Worm (Caenorhabditis elegans) whole organism, L2 larva: ENCODE results near the gene Y43F8B.14.

Experiments used
- aly-2 ChIP-seq: fragments of 150-350 bp; optimal IDR thresholded peaks from 2 replicates; lab custom pipeline; 2014; ENCODE audit warnings: missing biosample characterization, missing genetic modification characterization
- blmp-1 ChIP-seq: sonication (generic microtip); optimal IDR thresholded peaks from 2 replicates; lab custom pipeline; 2017; ENCODE audit warnings: missing genetic modification characterization, mild to moderate bottlenecking, missing compliant biosample characterization, antibody characterized with exemption, moderate library complexity; ENCODE audit not compliant: insufficient read depth
- egl-27 ChIP-seq: sonication (generic microtip); optimal IDR thresholded peaks from 3 replicates; lab custom pipeline; 2017; ENCODE audit warnings: missing biosample characterization, missing genetic modification reagents, missing genetic modification characterization
- elt-3 ChIP-seq: sonication (generic microtip); optimal IDR thresholded peaks from 2 replicates; lab custom pipeline; 2017; ENCODE audit warnings: missing biosample characterization, missing genetic modification characterization
- fos-1 ChIP-seq: fragments of 150-350 bp; optimal IDR thresholded peaks from 2 replicates; lab custom pipeline; 2014; ENCODE audit warnings: missing biosample characterization, missing genetic modification characterization
- lin-39 ChIP-seq: fragments of 150-350 bp; optimal IDR thresholded peaks from 2 replicates; lab custom pipeline; 2014; ENCODE audit warnings: missing biosample characterization, missing genetic modification reagents, missing genetic modification characterization
- nhr-11 ChIP-seq: fragments of 150-350 bp; optimal IDR thresholded peaks from 2 replicates; lab custom pipeline; 2014; ENCODE audit warnings: missing biosample characterization, missing genetic modification characterization
- nhr-12 ChIP-seq: fragments of 150-350 bp; optimal IDR thresholded peaks from 2 replicates; lab custom pipeline; 2014; ENCODE audit warnings: missing biosample characterization, missing genetic modification characterization
- nhr-77 ChIP-seq: fragments of 150-350 bp; optimal IDR thresholded peaks from 2 replicates; lab custom pipeline; 2014; ENCODE audit warnings: missing biosample characterization, missing genetic modification characterization
- unc-39 ChIP-seq: fragments of 150-350 bp; optimal IDR thresholded peaks from 2 replicates; lab custom pipeline; 2014; ENCODE audit warnings: missing biosample characterization, missing genetic modification characterization
- unc-55 ChIP-seq: fragments of 150-350 bp; sonication (generic microtip); optimal IDR thresholded peaks from 3 replicates; lab custom pipeline; 2014; ENCODE audit warnings: missing biosample characterization, missing genetic modification reagents, missing genetic modification characterization
- ztf-11 ChIP-seq: sonication (generic microtip); optimal IDR thresholded peaks from 2 replicates; lab custom pipeline; 2017; ENCODE audit warnings: missing biosample characterization, missing genetic modification characterization

ce11 chrV:19477852-19478251 lies 22.1 kb upstream of the Y43F8B.14 start, which contains the start of gene Y43F8B.9:
- TF ChIP-seq unc-55 (no peak), fos-1 (tag; lab: Kevin White, UChicago) (no peak), egl-27 (tag; lab: Kevin White, UChicago) (no peak), elt-3 (tag; lab: Kevin White, UChicago) (no peak), blmp-1 (tag; lab: Kevin White, UChicago) (no peak), unc-39 (tag; lab: Kevin White, UChicago) (no peak), ztf-11 (tag; lab: Kevin White, UChicago) (no peak), lin-39 (no peak), nhr-77 (tag; lab: Kevin White, UChicago) (no peak), nhr-12 (tag; lab: Kevin White, UChicago) (no peak), aly-2 (no peak), nhr-11 (tag; lab: Kevin White, UChicago) (no peak)
